Worm (Caenorhabditis elegans): ENCODE measurements around the gene Y116F11A.3.

- TF ChIP-seq nhr-237 (tag; optimal IDR thresholded peaks at IDR 0.05) (no peak), lsy-2 (tag; optimal IDR thresholded peaks at IDR 0.05) (no peak), lin-13 (GFP tag; optimal IDR thresholded peaks at IDR 0.05) (no peak), sma-9 (GFP tag; optimal IDR thresholded peaks at IDR 0.05) (no peak), sma-9 (tag; optimal IDR thresholded peaks at IDR 0.05) (no peak)
These were observed 10.9 kb upstream of the Y116F11A.3 start for ce11 chrV:19717933-19718332.

All from whole organism, L2 larva.